Worm (Caenorhabditis elegans) whole organism, early embryonic: Measurements from ENCODE around the gene ced-7.

Experiments used
- B0310.2 ChIP-seq: sonication (generic microtip); optimal IDR thresholded peaks from 2 replicates; lab custom pipeline; 2016; ENCODE audit warnings: mild to moderate bottlenecking, missing genetic modification characterization, missing compliant biosample characterization
- F13C5.2 ChIP-seq: sonication (generic microtip); optimal IDR thresholded peaks from 2 replicates; lab custom pipeline; 2017; ENCODE audit warnings: mild to moderate bottlenecking, missing genetic modification characterization, inconsistent platforms, missing compliant biosample characterization
- aly-1 ChIP-seq: sonication (generic microtip); optimal IDR thresholded peaks from 2 replicates; lab custom pipeline; 2016; ENCODE audit warnings: missing genetic modification characterization, missing compliant biosample characterization
- ama-1 ChIP-seq: fragments of 150-350 bp; optimal IDR thresholded peaks from 2 replicates; lab custom pipeline; 2014
- ceh-13 ChIP-seq: fragments of 200-800 bp; sonication (Bioruptor generic); optimal IDR thresholded peaks from 2 replicates; lab custom pipeline; 2018; ENCODE audit warnings: mild to moderate bottlenecking, missing genetic modification characterization, missing compliant biosample characterization
- ceh-36 ChIP-seq: sonication (generic microtip); optimal IDR thresholded peaks from 2 replicates; lab custom pipeline; 2016; ENCODE audit warnings: missing genetic modification characterization, inconsistent platforms, missing compliant biosample characterization
- ets-7 ChIP-seq: sonication (generic microtip); optimal IDR thresholded peaks from 2 replicates; lab custom pipeline; 2016; ENCODE audit warnings: missing genotype, missing genetic modification characterization, missing compliant biosample characterization
- flt-1 ChIP-seq: fragments of 200-800 bp; sonication (Bioruptor generic); IDR thresholded peaks from 2 replicates; pipeline ENCODE4 v1.3.6; 2022; ENCODE audit warnings: missing genetic modification characterization, missing compliant biosample characterization
- hmbx-1 ChIP-seq: sonication (generic microtip); optimal IDR thresholded peaks from 2 replicates; lab custom pipeline; 2016; ENCODE audit warnings: mild to moderate bottlenecking, missing genetic modification characterization, missing compliant biosample characterization
- hmg-4 ChIP-seq: fragments of 200-800 bp; sonication (Bioruptor generic); optimal IDR thresholded peaks from 2 replicates; lab custom pipeline; 2018; ENCODE audit warnings: mild to moderate bottlenecking, missing genetic modification characterization, missing compliant biosample characterization
- hnd-1 ChIP-seq: sonication (generic microtip); optimal IDR thresholded peaks from 2 replicates; lab custom pipeline; 2016; ENCODE audit warnings: missing genetic modification characterization, missing compliant biosample characterization
- pes-1 ChIP-seq: fragments of 200-800 bp; sonication (Bioruptor generic); IDR thresholded peaks from 2 replicates; pipeline ENCODE4 v1.3.6; 2022; ENCODE audit warnings: missing genetic modification reagents, missing genetic modification characterization, missing compliant biosample characterization
- scrt-1 ChIP-seq: fragments of 200-800 bp; sonication (Bioruptor generic); IDR thresholded peaks from 2 replicates; pipeline ENCODE4 v1.3.6; 2022; ENCODE audit warnings: missing genetic modification characterization, missing compliant biosample characterization
- sea-1 ChIP-seq: fragments of 200-800 bp; sonication (Bioruptor generic); conservative IDR thresholded peaks from 2 replicates; pipeline ENCODE4 v1.3.6; 2022; ENCODE audit warnings: missing genetic modification characterization, missing compliant biosample characterization
- tbx-11 ChIP-seq: fragments of 200-800 bp; sonication (Bioruptor generic); IDR thresholded peaks from 2 replicates; pipeline ENCODE4 v1.3.6; 2022; ENCODE audit warnings: missing genetic modification characterization, missing compliant biosample characterization
- tbx-37 ChIP-seq: fragments of 200-800 bp; sonication (Bioruptor generic); conservative IDR thresholded peaks from 2 replicates; pipeline ENCODE4 v1.3.6; 2022; ENCODE audit warnings: missing genetic modification reagents, missing genetic modification characterization, missing compliant biosample characterization
- tra-4 ChIP-seq: sonication (generic microtip); optimal IDR thresholded peaks from 2 replicates; lab custom pipeline; 2017; ENCODE audit warnings: missing genetic modification characterization, missing compliant biosample characterization

Gene ced-7

DNA sequence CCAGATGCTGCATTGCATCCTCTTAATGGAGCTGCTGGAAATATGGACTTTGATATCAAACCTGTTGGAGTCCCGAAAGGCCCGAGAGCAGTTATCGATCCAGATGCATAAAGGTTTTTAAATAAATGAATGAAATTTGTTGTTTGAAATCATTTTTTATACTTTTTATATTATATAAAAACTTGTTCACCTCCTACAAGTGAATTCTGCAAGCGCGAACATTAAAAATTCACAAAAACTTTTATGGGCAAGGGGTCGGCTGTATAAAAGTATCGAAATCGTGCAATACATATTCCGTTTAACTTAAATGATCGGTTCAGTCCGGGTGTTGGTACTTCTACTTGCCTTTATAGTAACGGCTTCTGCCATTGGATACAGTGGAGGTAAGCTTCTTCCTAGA lies 18.3 kb upstream of the ced-7 start, which contains the start of gene F58A4.1:
Gene F58A4.1 (plus strand): TSS at position 301 of the 400 bp plus-strand sequence.
- TF ChIP-seq ets-7 (tag; lab: Kevin White, UChicago) (no peak), B0310.2 (tag; lab: Kevin White, UChicago) (no peak), tbx-37 (GFP tag; lab: Robert Waterston, UW) (no peak), tra-4 (no peak), ceh-36 (tag; lab: Kevin White, UChicago) (no peak), hmbx-1 (tag; lab: Kevin White, UChicago) (no peak), scrt-1 (GFP tag; lab: Robert Waterston, UW) (no peak), sea-1 (GFP tag; lab: Robert Waterston, UW) (no peak), hnd-1 (tag; lab: Kevin White, UChicago) (no peak), flt-1 (GFP tag; lab: Robert Waterston, UW) (no peak), pes-1 (GFP tag; lab: Robert Waterston, UW) (no peak), aly-1 (tag; lab: Kevin White, UChicago) (no peak)

DNA sequence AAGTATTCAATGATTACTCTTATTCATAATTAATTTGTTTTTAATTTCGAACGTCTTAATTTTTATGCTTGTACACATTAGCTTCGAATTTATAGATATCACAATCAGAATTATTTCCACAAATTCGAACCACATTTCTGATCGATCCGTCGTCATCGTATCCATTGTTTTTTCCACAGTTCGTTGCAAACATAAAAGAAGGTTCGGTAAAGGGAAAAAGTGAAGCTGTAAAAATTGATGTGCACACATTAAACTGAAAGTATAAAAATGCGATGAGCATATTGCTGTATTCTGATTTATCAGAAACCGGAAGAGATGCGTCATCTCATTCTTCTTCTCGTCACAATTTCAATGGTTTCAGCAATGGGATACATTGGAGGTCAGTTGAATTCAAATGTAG lies 17.2 kb upstream of the ced-7 start, which contains the start of gene C48B4.12:
Gene C48B4.12 (plus strand): TSS at position 301 of the 400 bp plus-strand sequence.
- TF ChIP-seq hmbx-1 (tag; lab: Kevin White, UChicago) (no peak), tbx-37 (GFP tag; lab: Robert Waterston, UW) (no peak), scrt-1 (GFP tag; lab: Robert Waterston, UW) (no peak), tbx-11 (no peak), pes-1 (GFP tag; lab: Robert Waterston, UW) (no peak), ceh-36 (tag; lab: Kevin White, UChicago) (no peak), sea-1 (GFP tag; lab: Robert Waterston, UW) (no peak), ceh-13 (GFP tag; lab: Kevin White, UChicago) (no peak), hmg-4 (GFP tag; lab: Kevin White, UChicago) (no peak), aly-1 (tag; lab: Kevin White, UChicago) (no peak), tra-4 (no peak), F13C5.2 (no peak), ets-7 (tag; lab: Kevin White, UChicago) (no peak)

DNA sequence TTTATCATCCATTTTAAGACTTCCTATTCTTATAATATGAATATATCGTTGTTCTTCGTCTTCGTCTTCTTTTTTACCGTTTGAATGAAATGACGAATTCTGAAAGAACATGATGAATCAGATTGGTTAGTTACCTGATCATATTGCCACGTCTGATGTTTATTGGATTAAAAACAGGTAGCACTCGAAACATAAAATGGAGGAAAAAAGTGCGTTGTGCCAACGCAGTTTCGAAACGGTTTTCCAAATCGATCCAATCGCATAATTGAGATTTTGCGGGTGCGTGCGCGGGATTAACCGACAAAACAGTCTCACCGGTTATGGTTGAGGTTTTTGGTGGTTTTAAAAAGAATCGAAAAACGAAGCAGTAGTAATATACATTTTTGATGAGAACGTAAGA lies 15.7 kb upstream of the ced-7 start, which contains the start of gene rom-2:
Gene rom-2 (minus strand): TSS at position 101 of the 400 bp plus-strand sequence.
- TF ChIP-seq ceh-13 (GFP tag; lab: Kevin White, UChicago) (no peak), tra-4 (no peak), aly-1 (tag; lab: Kevin White, UChicago) (no peak), ets-7 (tag; lab: Kevin White, UChicago) (no peak), F13C5.2 (no peak), scrt-1 (GFP tag; lab: Robert Waterston, UW) (no peak), ama-1 (lab: Kevin White, UChicago) (no peak), ceh-36 (tag; lab: Kevin White, UChicago) (no peak), sea-1 (GFP tag; lab: Robert Waterston, UW) (no peak), B0310.2 (tag; lab: Kevin White, UChicago) (no peak), hmg-4 (GFP tag; lab: Kevin White, UChicago) (no peak), hnd-1 (tag; lab: Kevin White, UChicago) (no peak), hmbx-1 (tag; lab: Kevin White, UChicago) (no peak), tbx-11 (no peak), pes-1 (GFP tag; lab: Robert Waterston, UW) (no peak)

DNA sequence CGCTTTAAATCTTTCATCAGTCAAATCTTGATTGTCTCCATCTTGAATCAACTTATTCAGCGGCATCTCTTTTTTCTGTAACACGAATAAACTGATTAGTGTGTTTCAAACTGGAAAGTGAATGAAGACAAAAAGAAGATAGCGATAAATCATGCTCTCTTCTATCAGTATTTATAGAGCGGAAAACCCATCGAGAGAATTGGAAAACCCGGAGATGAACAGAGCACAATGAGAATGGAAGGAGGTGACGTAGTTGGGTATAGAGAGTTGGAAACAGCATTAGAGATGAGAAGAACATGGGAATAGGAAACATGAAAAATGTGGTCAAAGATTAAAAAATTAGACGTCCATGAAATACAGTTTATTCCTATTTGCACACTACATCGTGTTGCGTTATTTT lies 12.2 kb upstream of the ced-7 start, which contains the start of gene acox-1.5:
Gene acox-1.5 (minus strand): TSS at position 75 of the 400 bp plus-strand sequence.
- TF ChIP-seq hmbx-1 (tag; lab: Kevin White, UChicago) = no peak
- TF ChIP-seq aly-1 (tag; lab: Kevin White, UChicago) = no peak
- no peak for TF ChIP-seq hmg-4 (GFP tag; lab: Kevin White, UChicago)
- TF ChIP-seq tbx-37 (GFP tag; lab: Robert Waterston, UW) = no peak
- no peak for TF ChIP-seq F13C5.2
- TF ChIP-seq ets-7 (tag; lab: Kevin White, UChicago) = no peak
- TF ChIP-seq ama-1 (lab: Kevin White, UChicago) = no peak
- no peak for TF ChIP-seq pes-1 (GFP tag; lab: Robert Waterston, UW)
- TF ChIP-seq B0310.2 (tag; lab: Kevin White, UChicago) = no peak
- TF ChIP-seq hnd-1 (tag; lab: Kevin White, UChicago) = no peak
- no peak for TF ChIP-seq sea-1 (GFP tag; lab: Robert Waterston, UW)
- no peak for TF ChIP-seq tra-4
- no peak for TF ChIP-seq ceh-36 (tag; lab: Kevin White, UChicago)
- TF ChIP-seq tbx-11 = no peak
- no peak for TF ChIP-seq scrt-1 (GFP tag; lab: Robert Waterston, UW)
- TF ChIP-seq ceh-13 (GFP tag; lab: Kevin White, UChicago) = no peak
- no peak for TF ChIP-seq flt-1 (GFP tag; lab: Robert Waterston, UW)

DNA sequence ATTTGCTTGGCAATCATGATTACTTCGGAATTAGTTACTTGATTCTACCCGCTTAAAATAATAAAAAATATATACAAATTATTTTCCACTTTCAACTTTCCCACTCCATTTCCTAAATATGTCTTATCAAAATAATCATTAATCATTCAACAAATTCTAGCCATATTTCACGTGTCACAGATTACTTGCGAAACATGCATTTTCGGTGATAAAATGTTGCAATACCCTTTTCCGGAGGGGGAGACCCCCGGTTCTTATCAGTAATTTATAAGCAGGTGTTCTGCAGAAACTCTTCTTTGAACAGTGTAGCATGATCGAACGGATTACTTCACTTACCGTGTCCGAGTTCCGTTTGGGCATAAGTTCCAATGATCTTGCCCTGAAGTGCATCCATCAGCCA lies 10.3 kb upstream of the ced-7 start:
- TF ChIP-seq hmbx-1 (tag; lab: Kevin White, UChicago) (no peak), ets-7 (tag; lab: Kevin White, UChicago) (no peak), tbx-11 (no peak)

DNA sequence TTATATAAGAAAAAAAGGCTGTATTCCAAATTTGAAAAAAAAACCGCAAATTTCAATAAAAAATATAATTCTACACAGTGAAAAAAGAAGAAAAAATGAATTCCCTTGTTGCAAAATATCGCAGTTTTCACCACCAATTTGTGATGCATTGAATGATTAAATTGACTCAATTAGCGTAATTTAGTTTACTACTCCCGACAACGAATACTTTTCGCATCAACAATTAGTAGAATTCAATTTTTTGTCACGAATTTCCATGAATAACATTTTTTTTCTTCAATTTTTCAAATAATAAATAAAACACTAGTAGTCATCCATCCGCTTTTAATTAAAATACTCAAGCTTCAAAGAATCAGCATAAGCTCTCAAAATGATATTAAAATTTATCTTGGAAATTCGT lies 5.4 kb upstream of the ced-7 start:
- TF ChIP-seq scrt-1 (GFP tag; lab: Robert Waterston, UW) (no peak), tra-4 (no peak), sea-1 (GFP tag; lab: Robert Waterston, UW) (no peak), tbx-11 (no peak), ets-7 (tag; lab: Kevin White, UChicago) (no peak), B0310.2 (tag; lab: Kevin White, UChicago) (no peak), F13C5.2 (no peak), aly-1 (tag; lab: Kevin White, UChicago) (no peak), ceh-13 (GFP tag; lab: Kevin White, UChicago) (no peak)

DNA sequence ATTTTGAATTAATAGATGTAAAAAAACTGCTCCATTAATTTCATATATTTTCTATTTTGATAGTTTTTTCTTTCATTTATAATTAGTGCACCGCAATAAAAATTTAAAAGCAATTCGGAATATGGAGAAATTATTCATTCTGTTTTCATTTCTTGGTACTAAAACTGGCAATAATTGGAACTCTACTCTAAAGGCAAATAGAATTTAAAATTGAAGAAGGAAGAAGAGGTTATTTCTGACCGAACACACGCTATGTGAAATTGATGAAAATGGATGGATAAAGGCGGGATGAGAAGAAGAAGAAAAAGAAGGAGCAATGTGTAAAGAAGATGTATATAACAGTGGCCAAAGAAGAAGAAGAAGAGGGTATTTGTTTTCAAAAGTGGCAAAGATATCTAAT lies 3.3 kb upstream of the ced-7 start:
- TF ChIP-seq hmg-4 (GFP tag; lab: Kevin White, UChicago) (no peak), hnd-1 (tag; lab: Kevin White, UChicago) (no peak), ets-7 (tag; lab: Kevin White, UChicago) (no peak), tbx-11 (no peak)
